Worm (Caenorhabditis elegans) whole organism, L3 larva: Measurements from ENCODE around the gene srt-64.

Experiments
- R02D3.7 ChIP-seq: fragments of 150-350 bp; optimal IDR thresholded peaks from 2 replicates; lab custom pipeline; 2014; ENCODE audit warnings: missing biosample characterization, missing genetic modification characterization
- ZK546.5 ChIP-seq: sonication (generic microtip); optimal IDR thresholded peaks from 2 replicates; lab custom pipeline; 2017; ENCODE audit warnings: missing biosample characterization, missing genetic modification characterization
- aly-2 ChIP-seq: fragments of 150-350 bp; optimal IDR thresholded peaks from 2 replicates; lab custom pipeline; 2014; ENCODE audit warnings: missing biosample characterization, missing genetic modification characterization
- ama-1 ChIP-seq: fragments of 150-350 bp; optimal IDR thresholded peaks from 2 replicates; lab custom pipeline; 2018
- ceh-16 ChIP-seq: sonication (generic microtip); optimal IDR thresholded peaks from 2 replicates; lab custom pipeline; 2017; ENCODE audit warnings: missing biosample characterization, missing genetic modification characterization
- ceh-82 ChIP-seq: fragments of 150-350 bp; optimal IDR thresholded peaks from 2 replicates; lab custom pipeline; 2014; ENCODE audit warnings: missing biosample characterization, missing genetic modification characterization
- ceh-9 ChIP-seq: sonication (generic microtip); optimal IDR thresholded peaks from 2 replicates; lab custom pipeline; 2018; ENCODE audit warnings: missing biosample characterization, missing genetic modification characterization
- daf-12 ChIP-seq: fragments of 150-350 bp; optimal IDR thresholded peaks from 2 replicates; lab custom pipeline; 2014; ENCODE audit warnings: missing biosample characterization, missing genetic modification reagents, missing genetic modification characterization
- egl-27 ChIP-seq: sonication (generic microtip); optimal IDR thresholded peaks from 4 replicates; lab custom pipeline; 2017; ENCODE audit warnings: missing biosample characterization, missing genetic modification reagents, missing genetic modification characterization
- egl-5 ChIP-seq: fragments of 150-350 bp; optimal IDR thresholded peaks from 2 replicates; lab custom pipeline; 2017; ENCODE audit warnings: missing biosample characterization, missing genetic modification reagents, missing genetic modification characterization, inconsistent platforms
- elt-1 ChIP-seq: fragments of 150-350 bp; optimal IDR thresholded peaks from 2 replicates; lab custom pipeline; 2014; ENCODE audit warnings: missing biosample characterization, missing genetic modification characterization
- elt-2 ChIP-seq: sonication (generic microtip); optimal IDR thresholded peaks from 2 replicates; lab custom pipeline; 2016; ENCODE audit warnings: missing genetic modification reagents, mild to moderate bottlenecking, missing genetic modification characterization, missing compliant biosample characterization
- elt-3 ChIP-seq, 3 experiments: fragments of 150-350 bp in 1 of 3; sonication (generic microtip) in 2 of 3; optimal IDR thresholded peaks; 2 replicates in 2 of 3; 4 replicates in 1 of 3; lab custom pipeline; 2014 to 2017; ENCODE audit warnings: missing biosample characterization in 3 of 3, missing genetic modification characterization in 3 of 3
- eor-1 ChIP-seq, 2 experiments: fragments of 150-350 bp; optimal IDR thresholded peaks; 2 replicates each; lab custom pipeline; 2014 to 2018; ENCODE audit warnings: missing biosample characterization in 2 of 2, missing genetic modification characterization in 2 of 2
- fkh-10 ChIP-seq: sonication (generic microtip); optimal IDR thresholded peaks from 2 replicates; lab custom pipeline; 2017; ENCODE audit warnings: missing biosample characterization, missing genetic modification reagents, missing genetic modification characterization
- fkh-2 ChIP-seq: fragments of 150-350 bp; optimal IDR thresholded peaks from 2 replicates; lab custom pipeline; 2014; ENCODE audit warnings: missing biosample characterization, missing genetic modification reagents, missing genetic modification characterization
- jun-1 ChIP-seq: fragments of 150-350 bp; optimal IDR thresholded peaks from 2 replicates; lab custom pipeline; 2014; ENCODE audit warnings: missing biosample characterization, missing genetic modification reagents, missing genetic modification characterization
- lin-15B ChIP-seq: fragments of 150-350 bp; optimal IDR thresholded peaks from 2 replicates; lab custom pipeline; 2014; ENCODE audit warnings: missing biosample characterization, missing genetic modification characterization
- lin-39 ChIP-seq: fragments of 150-350 bp; optimal IDR thresholded peaks from 2 replicates; lab custom pipeline; 2018; ENCODE audit warnings: missing biosample characterization, missing genetic modification reagents, missing genetic modification characterization
- lsy-12 ChIP-seq: sonication (generic microtip); optimal IDR thresholded peaks from 2 replicates; lab custom pipeline; 2016; ENCODE audit warnings: mild to moderate bottlenecking, missing genetic modification characterization, missing compliant biosample characterization
- mml-1 ChIP-seq: fragments of 150-350 bp; sonication (generic microtip); optimal IDR thresholded peaks from 3 replicates; lab custom pipeline; 2014; ENCODE audit warnings: missing biosample characterization, missing genetic modification characterization
- nhr-11 ChIP-seq: fragments of 150-350 bp; optimal IDR thresholded peaks from 2 replicates; lab custom pipeline; 2014; ENCODE audit warnings: missing biosample characterization, missing genetic modification characterization
- nhr-12 ChIP-seq: fragments of 150-350 bp; optimal IDR thresholded peaks from 2 replicates; lab custom pipeline; 2014; ENCODE audit warnings: missing biosample characterization, missing genetic modification characterization
- nhr-23 ChIP-seq: fragments of 150-350 bp; optimal IDR thresholded peaks from 2 replicates; lab custom pipeline; 2014; ENCODE audit warnings: missing biosample characterization, missing genetic modification reagents, missing genetic modification characterization
- nhr-237 ChIP-seq: fragments of 150-350 bp; optimal IDR thresholded peaks from 2 replicates; lab custom pipeline; 2014; ENCODE audit warnings: missing biosample characterization, missing genetic modification characterization
- nhr-25 ChIP-seq: sonication (generic microtip); optimal IDR thresholded peaks from 2 replicates; lab custom pipeline; 2017; ENCODE audit warnings: missing biosample characterization, missing genetic modification characterization
- nhr-28 ChIP-seq: fragments of 150-350 bp; optimal IDR thresholded peaks from 2 replicates; lab custom pipeline; 2014; ENCODE audit warnings: missing biosample characterization, missing genetic modification characterization
- nhr-67 ChIP-seq: fragments of 150-350 bp; optimal IDR thresholded peaks from 2 replicates; lab custom pipeline; 2014; ENCODE audit warnings: missing biosample characterization, missing genetic modification characterization
- nhr-76 ChIP-seq: fragments of 150-350 bp; sonication (generic microtip); optimal IDR thresholded peaks from 5 replicates; lab custom pipeline; 2014; ENCODE audit warnings: missing biosample characterization, missing genetic modification characterization
- pha-4 ChIP-seq: fragments of 150-350 bp; optimal IDR thresholded peaks from 2 replicates; lab custom pipeline; 2014; ENCODE audit warnings: missing biosample characterization, missing genetic modification reagents, missing genetic modification characterization
- pqm-1 ChIP-seq: fragments of 150-350 bp; optimal IDR thresholded peaks from 2 replicates; lab custom pipeline; 2017; ENCODE audit warnings: missing biosample characterization, missing genetic modification characterization, inconsistent platforms
- sea-2 ChIP-seq: fragments of 150-350 bp; sonication (generic microtip); optimal IDR thresholded peaks from 4 replicates; lab custom pipeline; 2014; ENCODE audit warnings: missing biosample characterization, missing genetic modification reagents, missing genetic modification characterization
- skn-1 ChIP-seq: fragments of 150-350 bp; optimal IDR thresholded peaks from 2 replicates; lab custom pipeline; 2014; ENCODE audit warnings: missing biosample characterization, missing genetic modification characterization
- snpc-4 ChIP-seq: fragments of 150-350 bp; optimal IDR thresholded peaks from 2 replicates; lab custom pipeline; 2014; ENCODE audit warnings: missing biosample characterization, missing genetic modification characterization
- tbx-2 ChIP-seq: sonication (generic microtip); optimal IDR thresholded peaks from 2 replicates; lab custom pipeline; 2016; ENCODE audit warnings: mild to moderate bottlenecking, missing genetic modification characterization, missing compliant biosample characterization
- unc-39 ChIP-seq: sonication (generic microtip); optimal IDR thresholded peaks from 4 replicates; lab custom pipeline; 2017; ENCODE audit warnings: missing biosample characterization, missing genetic modification characterization
- unc-62 ChIP-seq: fragments of 150-350 bp; sonication (generic microtip); optimal IDR thresholded peaks from 4 replicates; lab custom pipeline; 2014; ENCODE audit warnings: missing biosample characterization, missing genetic modification reagents, missing genetic modification characterization
- zag-1 ChIP-seq: fragments of 150-350 bp; optimal IDR thresholded peaks from 2 replicates; lab custom pipeline; 2014; ENCODE audit warnings: missing biosample characterization, missing genetic modification characterization
- ztf-11 ChIP-seq: fragments of 150-350 bp; optimal IDR thresholded peaks from 2 replicates; lab custom pipeline; 2014; ENCODE audit warnings: missing biosample characterization, missing genetic modification characterization
- ztf-4 ChIP-seq: fragments of 150-350 bp; optimal IDR thresholded peaks from 2 replicates; lab custom pipeline; 2014; ENCODE audit warnings: missing biosample characterization, missing genetic modification characterization

srt-64 gene

ce11 chrV:5201706-5202105 is 32.2 kb upstream of the srt-64 start:
- TF ChIP-seq ceh-16 (no peak), fkh-2 (no peak), ceh-82 (no peak), nhr-76 (tag; lab: Kevin White, UChicago) (no peak), egl-27 (tag; lab: Kevin White, UChicago) (no peak), lin-15B (tag; lab: Kevin White, UChicago) (no peak), nhr-67 (tag; lab: Kevin White, UChicago) (no peak), ama-1 (lab: Kevin White, UChicago) (no peak), unc-62 (GFP tag; lab: Kevin White, UChicago) (no peak), nhr-28 (no peak), nhr-237 (tag; lab: Kevin White, UChicago) (no peak), lin-39 (tag; lab: Kevin White, UChicago) (no peak), fkh-10 (GFP tag; lab: Kevin White, UChicago) (no peak), R02D3.7 (tag; lab: Kevin White, UChicago) (no peak), nhr-23 (tag; lab: Kevin White, UChicago) (no peak), ZK546.5 (no peak)
- TF ChIP-seq, all 47 proteins: peak for 0

DNA sequence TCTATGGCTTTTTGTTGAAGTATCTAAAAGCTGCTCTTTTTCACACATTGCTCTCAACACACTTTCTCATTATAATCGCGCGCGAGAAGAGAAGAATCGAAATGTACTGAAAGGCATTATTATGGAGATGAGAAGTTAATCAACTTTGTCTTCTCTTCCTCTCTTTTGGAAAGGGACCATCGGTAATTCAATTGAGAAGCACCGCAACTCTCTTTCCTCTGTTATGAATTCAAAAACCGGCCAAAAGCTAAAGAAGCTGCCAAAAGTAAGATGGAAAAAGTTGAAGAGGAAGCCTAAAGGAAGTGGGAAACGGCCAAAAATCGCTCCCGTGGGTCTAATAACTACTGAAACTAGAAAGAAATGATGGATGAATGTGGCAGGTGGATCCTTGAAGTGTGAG is 30.7 kb upstream of the srt-64 start:
- TF ChIP-seq R02D3.7 (tag; lab: Kevin White, UChicago) (no peak), nhr-28 (no peak), nhr-12 (tag; lab: Kevin White, UChicago) (no peak), nhr-11 (tag; lab: Kevin White, UChicago) (no peak), sea-2 (GFP tag; lab: Kevin White, UChicago) (no peak), egl-27 (tag; lab: Kevin White, UChicago) (no peak), ztf-11 (tag; lab: Kevin White, UChicago) (no peak), lsy-12 (tag; lab: Kevin White, UChicago) (no peak), fkh-10 (GFP tag; lab: Kevin White, UChicago) (peak; percentile 68)

ce11 chrV:5198240-5198639 is 28.8 kb upstream of the srt-64 start, which contains the start of gene Y47A7.2:
Y47A7.2 (minus strand) TSS chrV:5198340.
- TF ChIP-seq eor-1 (tag; optimal IDR thresholded peaks at IDR 0.05; lab: Kevin White, UChicago) (no peak), nhr-11 (tag; lab: Kevin White, UChicago) (no peak), ZK546.5 (no peak), skn-1 (tag; lab: Kevin White, UChicago) (no peak), snpc-4 (no peak), unc-39 (tag; lab: Kevin White, UChicago) (no peak), jun-1 (tag; lab: Kevin White, UChicago) (no peak)
- TF ChIP-seq, all 47 proteins: peak for 0

DNA sequence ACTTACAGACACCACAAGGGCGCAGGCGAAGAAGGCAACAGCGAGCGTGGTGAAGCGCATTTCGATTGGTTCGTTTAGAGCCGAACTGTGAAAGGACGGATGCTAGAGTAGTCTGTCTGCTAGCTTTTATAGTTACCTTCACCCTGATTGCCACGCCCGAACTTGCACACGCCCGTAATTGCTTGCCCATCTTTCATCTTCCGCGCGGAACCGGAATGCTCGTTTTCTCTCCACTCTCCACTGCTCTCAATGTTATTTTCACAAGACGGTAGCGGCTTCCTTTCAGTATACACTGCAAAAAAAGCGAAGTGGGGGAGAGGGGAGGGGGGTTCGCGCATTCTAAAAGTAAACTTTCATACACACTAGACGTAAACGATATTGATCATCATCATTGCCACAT is 25.0 kb upstream of the srt-64 start, which contains the start of gene abu-8:
abu-8 (minus strand) TSS at position 101 of the 400 bp plus-strand sequence.
- TF ChIP-seq ZK546.5 (no peak), nhr-237 (tag; lab: Kevin White, UChicago) (no peak), elt-1 (tag; lab: Kevin White, UChicago) (no peak), mml-1 (tag; lab: Kevin White, UChicago) (no peak), lsy-12 (tag; lab: Kevin White, UChicago) (no peak), pqm-1 (tag; lab: Kevin White, UChicago) (no peak), nhr-67 (tag; lab: Kevin White, UChicago) (no peak), nhr-23 (tag; lab: Kevin White, UChicago) (no peak), zag-1 (tag; lab: Kevin White, UChicago) (no peak), ceh-16 (no peak), nhr-76 (tag; lab: Kevin White, UChicago) (no peak), nhr-25 (tag; lab: Kevin White, UChicago) (no peak), aly-2 (tag; lab: Kevin White, UChicago) (no peak), egl-27 (tag; lab: Kevin White, UChicago) (no peak), ztf-4 (tag; lab: Kevin White, UChicago) (no peak), unc-62 (GFP tag; lab: Kevin White, UChicago) (no peak)

- TF ChIP-seq ceh-82 = no peak
- TF ChIP-seq daf-12 (tag; lab: Kevin White, UChicago) = no peak
- no peak for TF ChIP-seq nhr-76 (tag; lab: Kevin White, UChicago)
- TF ChIP-seq elt-3 (tag; optimal IDR thresholded peaks at IDR 0.05; lab: Kevin White, UChicago) = no peak
- TF ChIP-seq pqm-1 (tag; lab: Kevin White, UChicago) = peak; percentile 88
- TF ChIP-seq egl-27 (tag; lab: Kevin White, UChicago) = no peak
- no peak for TF ChIP-seq eor-1 (tag; optimal IDR thresholded peaks at IDR 0.05; lab: Kevin White, UChicago)
- peak; percentile 77 for TF ChIP-seq jun-1 (tag; lab: Kevin White, UChicago)
- no peak for TF ChIP-seq fkh-2
- no peak for TF ChIP-seq snpc-4
- no peak for TF ChIP-seq ztf-11 (tag; lab: Kevin White, UChicago)
- no peak for TF ChIP-seq fkh-10 (GFP tag; lab: Kevin White, UChicago)
- TF ChIP-seq elt-2 (tag; lab: Kevin White, UChicago) = peak; percentile 92
- no peak for TF ChIP-seq mml-1 (tag; lab: Kevin White, UChicago)
- TF ChIP-seq tbx-2 (tag; lab: Kevin White, UChicago) = no peak
- TF ChIP-seq ceh-9 (tag; lab: Kevin White, UChicago) = no peak
- TF ChIP-seq pha-4 (tag; lab: Kevin White, UChicago) = peak; percentile 42
- no peak for TF ChIP-seq ZK546.5
- no peak for TF ChIP-seq nhr-237 (tag; lab: Kevin White, UChicago)
- TF ChIP-seq ztf-4 (tag; lab: Kevin White, UChicago) = no peak
- no peak for TF ChIP-seq egl-5 (tag; lab: Kevin White, UChicago)
- TF ChIP-seq nhr-12 (tag; lab: Kevin White, UChicago) = no peak
- no peak for TF ChIP-seq lin-15B (tag; lab: Kevin White, UChicago)
These were observed 23.0 kb upstream of the srt-64 start, which contains the start of gene C03A7.13 for ce11 chrV:5192501-5192900. C03A7.13 (minus strand) TSS chrV:5192543.
